Worm (Caenorhabditis elegans) whole organism, L3 larva: ENCODE measurements around the gene F07H5.10.

Experiments
- aly-2 ChIP-seq: fragments of 150-350 bp; optimal IDR thresholded peaks from 2 replicates; lab custom pipeline; 2014; ENCODE audit warnings: missing biosample characterization, missing genetic modification characterization
- ama-1 ChIP-seq: fragments of 150-350 bp; optimal IDR thresholded peaks from 2 replicates; lab custom pipeline; 2018
- ceh-28 ChIP-seq: fragments of 150-350 bp; optimal IDR thresholded peaks from 2 replicates; lab custom pipeline; 2014; ENCODE audit warnings: missing biosample characterization, missing genetic modification reagents, missing genetic modification characterization
- ceh-82 ChIP-seq: fragments of 150-350 bp; optimal IDR thresholded peaks from 2 replicates; lab custom pipeline; 2014; ENCODE audit warnings: missing biosample characterization, missing genetic modification characterization
- elt-2 ChIP-seq: sonication (generic microtip); optimal IDR thresholded peaks from 2 replicates; lab custom pipeline; 2016; ENCODE audit warnings: missing genetic modification reagents, mild to moderate bottlenecking, missing genetic modification characterization, missing compliant biosample characterization
- eor-1 ChIP-seq, 2 experiments: fragments of 150-350 bp; optimal IDR thresholded peaks; 2 replicates each; lab custom pipeline; 2014 to 2018; ENCODE audit warnings: missing biosample characterization in 2 of 2, missing genetic modification characterization in 2 of 2
- fkh-2 ChIP-seq: fragments of 150-350 bp; optimal IDR thresholded peaks from 2 replicates; lab custom pipeline; 2014; ENCODE audit warnings: missing biosample characterization, missing genetic modification reagents, missing genetic modification characterization
- hmg-11 ChIP-seq: sonication (generic microtip); optimal IDR thresholded peaks from 2 replicates; lab custom pipeline; 2016; ENCODE audit warnings: missing genetic modification characterization, missing compliant biosample characterization
- nfya-1 ChIP-seq: sonication (generic microtip); optimal IDR thresholded peaks from 2 replicates; lab custom pipeline; 2017; ENCODE audit warnings: missing genetic modification characterization, mild to moderate bottlenecking, missing compliant biosample characterization, antibody characterized with exemption, moderate library complexity; ENCODE audit not compliant: insufficient read depth
- nhr-12 ChIP-seq: fragments of 150-350 bp; optimal IDR thresholded peaks from 2 replicates; lab custom pipeline; 2014; ENCODE audit warnings: missing biosample characterization, missing genetic modification characterization
- nhr-23 ChIP-seq: fragments of 150-350 bp; optimal IDR thresholded peaks from 2 replicates; lab custom pipeline; 2014; ENCODE audit warnings: missing biosample characterization, missing genetic modification reagents, missing genetic modification characterization
- nhr-28 ChIP-seq: fragments of 150-350 bp; optimal IDR thresholded peaks from 2 replicates; lab custom pipeline; 2014; ENCODE audit warnings: missing biosample characterization, missing genetic modification characterization
- nhr-43 ChIP-seq: sonication (generic microtip); optimal IDR thresholded peaks from 2 replicates; lab custom pipeline; 2016; ENCODE audit warnings: mild to moderate bottlenecking, missing genetic modification characterization, missing compliant biosample characterization; ENCODE audit not compliant: poor library complexity, severe bottlenecking
- pha-4 ChIP-seq: fragments of 150-350 bp; optimal IDR thresholded peaks from 2 replicates; lab custom pipeline; 2014; ENCODE audit warnings: missing biosample characterization, missing genetic modification reagents, missing genetic modification characterization
- pqm-1 ChIP-seq: fragments of 150-350 bp; optimal IDR thresholded peaks from 2 replicates; lab custom pipeline; 2017; ENCODE audit warnings: missing biosample characterization, missing genetic modification characterization, inconsistent platforms

Gene F07H5.10

ce11 chrII:8761739-8762138 is 46.6 kb downstream of the F07H5.10 start:
- no peak for TF ChIP-seq hmg-11
- no peak for TF ChIP-seq nhr-43 (tag; lab: Kevin White, UChicago)
- TF ChIP-seq ama-1 (lab: Kevin White, UChicago), result no peak
- no peak for TF ChIP-seq nhr-12 (tag; lab: Kevin White, UChicago)
- peak; percentile 20 for TF ChIP-seq pha-4 (tag; lab: Kevin White, UChicago)
- TF ChIP-seq aly-2, result no peak
- TF ChIP-seq elt-2 (tag; lab: Kevin White, UChicago), result peak; percentile 56
- TF ChIP-seq eor-1 (tag; optimal IDR thresholded peaks at IDR 0.05; lab: Kevin White, UChicago), result no peak
- no peak for TF ChIP-seq pqm-1 (tag; lab: Kevin White, UChicago)
- no peak for TF ChIP-seq fkh-2 (tag; lab: Kevin White, UChicago)
- TF ChIP-seq ceh-82, result no peak
- no peak for TF ChIP-seq nhr-23 (tag; lab: Kevin White, UChicago)
- no peak for TF ChIP-seq nhr-28 (tag; lab: Kevin White, UChicago)

DNA sequence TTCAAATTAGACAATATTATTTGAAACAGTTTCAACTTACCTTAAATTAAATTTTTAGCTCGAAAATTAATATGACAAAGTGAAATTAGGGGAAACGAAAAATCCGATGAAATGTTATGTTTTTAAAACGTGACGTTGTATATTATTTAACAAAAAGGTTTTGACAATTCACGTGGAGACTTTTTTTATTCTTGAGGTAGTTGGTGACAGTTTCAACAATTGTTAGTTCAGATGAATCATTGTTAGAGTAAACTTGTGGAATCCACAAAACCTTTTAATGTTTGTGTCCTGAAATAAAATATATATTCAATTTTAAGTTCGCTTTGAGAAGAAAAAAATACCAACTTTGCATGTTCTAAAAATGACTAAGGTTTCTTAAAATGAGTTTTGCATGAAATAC is 48.9 kb downstream of the F07H5.10 start, which contains the start of gene fut-1:
fut-1 (minus strand) TSS at position 101 of the 400 bp plus-strand sequence.
- TF ChIP-seq aly-2, result no peak
- no peak for TF ChIP-seq ceh-28
- no peak for TF ChIP-seq nfya-1 (tag; lab: Kevin White, UChicago)
- TF ChIP-seq, all 47 proteins: peak for 0
